Fruit fly (Drosophila melanogaster) whole organism, embryonic: ENCODE results near the gene CG42307.
A peak's percentile ranks its signal among the peaks of the same experiment; 100 is the strongest.

Experiments used
- B-H2 ChIP-seq: fragments of 200-800 bp; sonication (Bioruptor generic); optimal IDR thresholded peaks from 2 replicates; lab custom pipeline; 2018; ENCODE audit warnings: missing biosample characterization, mild to moderate bottlenecking, missing genetic modification characterization
- Bteb2 ChIP-seq: fragments of 200-800 bp; sonication (Bioruptor generic); optimal IDR thresholded peaks from 2 replicates; lab custom pipeline; 2016; ENCODE audit warnings: missing biosample characterization, missing genetic modification characterization
- CG11504 ChIP-seq: fragments of 200-800 bp; sonication (Bioruptor generic); optimal IDR thresholded peaks from 3 replicates; lab custom pipeline; 2019; ENCODE audit warnings: missing biosample characterization, mild to moderate bottlenecking, missing genetic modification characterization, moderate library complexity
- CG11695 ChIP-seq: fragments of 200-800 bp; sonication (Bioruptor generic); IDR thresholded peaks from 3 replicates; pipeline ENCODE4 v1.3.6; 2022; ENCODE audit warnings: missing biosample characterization, missing genetic modification characterization
- CG11696 ChIP-seq: fragments of 200-800 bp; sonication (Bioruptor generic); IDR thresholded peaks from 2 replicates; pipeline ENCODE4 v1.3.6; 2022; ENCODE audit warnings: missing biosample characterization, missing genetic modification characterization
- CG12391 ChIP-seq: fragments of 200-800 bp; sonication (Bioruptor generic); optimal IDR thresholded peaks from 3 replicates; lab custom pipeline; 2018; ENCODE audit warnings: missing biosample characterization, mild to moderate bottlenecking, missing genetic modification characterization, moderate library complexity
- CG12744 ChIP-seq: fragments of 200-800 bp; sonication (Bioruptor generic); optimal IDR thresholded peaks from 2 replicates; lab custom pipeline; 2016; ENCODE audit warnings: missing biosample characterization, missing genetic modification characterization
- CG12942 ChIP-seq: fragments of 200-800 bp; sonication (Bioruptor generic); optimal IDR thresholded peaks from 3 replicates; lab custom pipeline; 2016; ENCODE audit warnings: missing biosample characterization, missing genetic modification characterization
- CG13624 ChIP-seq: fragments of 200-800 bp; sonication (Bioruptor generic); optimal IDR thresholded peaks from 2 replicates; lab custom pipeline; 2016; ENCODE audit warnings: missing biosample characterization, missing genetic modification characterization
- CG15011 ChIP-seq: fragments of 200-800 bp; sonication (Bioruptor generic); optimal IDR thresholded peaks from 3 replicates; lab custom pipeline; 2018; ENCODE audit warnings: missing biosample characterization, mild to moderate bottlenecking, missing genetic modification characterization
- CG15073 ChIP-seq: fragments of 200-800 bp; sonication (Bioruptor generic); optimal IDR thresholded peaks from 2 replicates; lab custom pipeline; 2016; ENCODE audit warnings: missing biosample characterization, missing genetic modification characterization
- CG15696 ChIP-seq: fragments of 200-800 bp; sonication (Bioruptor generic); optimal IDR thresholded peaks from 2 replicates; lab custom pipeline; 2019; ENCODE audit warnings: missing biosample characterization, mild to moderate bottlenecking, missing genetic modification characterization, moderate library complexity
- CG1647 ChIP-seq: fragments of 200-800 bp; sonication (Bioruptor generic); optimal IDR thresholded peaks from 3 replicates; lab custom pipeline; 2016; ENCODE audit warnings: missing biosample characterization, missing genetic modification characterization
- CG17385 ChIP-seq: fragments of 200-800 bp; sonication (Bioruptor generic); optimal IDR thresholded peaks from 3 replicates; lab custom pipeline; 2018; ENCODE audit warnings: missing biosample characterization, mild to moderate bottlenecking, missing genetic modification characterization
- CG18011 ChIP-seq: fragments of 200-800 bp; sonication (Bioruptor generic); optimal IDR thresholded peaks from 2 replicates; lab custom pipeline; 2017; ENCODE audit warnings: missing biosample characterization, missing genetic modification characterization, mild to moderate bottlenecking, moderate library complexity, missing genotype
- CG2116 ChIP-seq: fragments of 200-800 bp; sonication (Bioruptor generic); optimal IDR thresholded peaks from 3 replicates; lab custom pipeline; 2018; ENCODE audit warnings: missing biosample characterization, mild to moderate bottlenecking, missing genetic modification characterization
- CG3847 ChIP-seq: fragments of 200-800 bp; sonication (Bioruptor generic); IDR thresholded peaks from 2 replicates; pipeline ENCODE4 v1.3.6; 2022; ENCODE audit warnings: missing biosample characterization, missing genetic modification characterization
- CG4820 ChIP-seq: fragments of 200-800 bp; sonication (Bioruptor generic); optimal IDR thresholded peaks from 3 replicates; lab custom pipeline; 2016; ENCODE audit warnings: missing biosample characterization, missing genetic modification characterization
- CG6813 ChIP-seq: fragments of 200-800 bp; sonication (Bioruptor generic); optimal IDR thresholded peaks from 2 replicates; lab custom pipeline; 2017; ENCODE audit warnings: missing biosample characterization, missing genetic modification characterization, mild to moderate bottlenecking, moderate library complexity, missing genetic modification reagents
- CG6854 ChIP-seq: fragments of 200-800 bp; sonication (Bioruptor generic); optimal IDR thresholded peaks from 3 replicates; lab custom pipeline; 2017; ENCODE audit warnings: missing biosample characterization, mild to moderate bottlenecking, missing genetic modification characterization
- CG7357 ChIP-seq: fragments of 200-800 bp; sonication (Bioruptor generic); IDR thresholded peaks from 3 replicates; pipeline ENCODE4 v1.3.6; 2022; ENCODE audit warnings: missing biosample characterization, missing genetic modification characterization
- CG7839 ChIP-seq: fragments of 200-800 bp; sonication (Bioruptor generic); optimal IDR thresholded peaks from 3 replicates; lab custom pipeline; 2018; ENCODE audit warnings: missing biosample characterization, mild to moderate bottlenecking, missing genetic modification characterization, moderate library complexity
- CG7928 ChIP-seq: fragments of 200-800 bp; sonication (Bioruptor generic); optimal IDR thresholded peaks from 2 replicates; lab custom pipeline; 2017; ENCODE audit warnings: missing biosample characterization, mild to moderate bottlenecking, missing genetic modification characterization
- CG9437 ChIP-seq: fragments of 200-800 bp; sonication (Bioruptor generic); optimal IDR thresholded peaks from 2 replicates; lab custom pipeline; 2018; ENCODE audit warnings: missing biosample characterization, mild to moderate bottlenecking, missing genetic modification characterization
- CkIIα-i1 ChIP-seq: fragments of 200-800 bp; sonication (Bioruptor generic); IDR thresholded peaks from 2 replicates; pipeline ENCODE4 v1.3.6; 2022; ENCODE audit warnings: missing biosample characterization, missing genetic modification characterization
- CoRest ChIP-seq: fragments of 200-800 bp; sonication (Bioruptor generic); optimal IDR thresholded peaks from 3 replicates; lab custom pipeline; 2018; ENCODE audit warnings: missing biosample characterization, mild to moderate bottlenecking, missing genetic modification characterization, moderate library complexity
- D19A ChIP-seq: fragments of 200-800 bp; optimal IDR thresholded peaks from 3 replicates; lab custom pipeline; 2019; ENCODE audit warnings: missing biosample characterization, mild to moderate bottlenecking, missing genetic modification characterization, moderate library complexity
- D19B ChIP-seq: fragments of 200-800 bp; sonication (Bioruptor generic); optimal IDR thresholded peaks from 2 replicates; lab custom pipeline; 2017; ENCODE audit warnings: missing biosample characterization, mild to moderate bottlenecking, missing genetic modification characterization
- Dip3 ChIP-seq: fragments of 200-800 bp; sonication (Bioruptor generic); optimal IDR thresholded peaks from 3 replicates; lab custom pipeline; 2016; ENCODE audit warnings: missing biosample characterization, missing genetic modification characterization
- Gug ChIP-seq: fragments of 200-800 bp; sonication (Bioruptor generic); IDR thresholded peaks from 4 replicates; pipeline ENCODE4 v1.3.6; 2022; ENCODE audit warnings: missing biosample characterization, missing genetic modification characterization
- Hey ChIP-seq: fragments of 200-800 bp; sonication (Bioruptor generic); optimal IDR thresholded peaks from 3 replicates; lab custom pipeline; 2018; ENCODE audit warnings: missing biosample characterization, mild to moderate bottlenecking, missing genetic modification characterization
- MBD-R2 ChIP-seq: fragments of 200-800 bp; sonication (Bioruptor generic); IDR thresholded peaks from 2 replicates; pipeline ENCODE4 v1.3.6; 2022; ENCODE audit warnings: missing biosample characterization, missing genetic modification characterization
- Neu2 ChIP-seq: fragments of 200-800 bp; sonication (Bioruptor generic); optimal IDR thresholded peaks from 3 replicates; lab custom pipeline; 2016; ENCODE audit warnings: missing biosample characterization, missing genetic modification characterization, borderline replicate concordance
- Nf-YB ChIP-seq: fragments of 200-800 bp; sonication (Bioruptor generic); optimal IDR thresholded peaks from 3 replicates; lab custom pipeline; 2019; ENCODE audit warnings: missing biosample characterization, mild to moderate bottlenecking, missing genetic modification characterization, moderate library complexity
- Ptx1 ChIP-seq: fragments of 200-800 bp; sonication (Bioruptor generic); IDR thresholded peaks from 2 replicates; pipeline ENCODE4 v1.3.6; 2022; ENCODE audit warnings: missing biosample characterization, missing genetic modification characterization
- Sox102F ChIP-seq: fragments of 200-800 bp; sonication (Bioruptor generic); optimal IDR thresholded peaks from 2 replicates; lab custom pipeline; 2018; ENCODE audit warnings: missing biosample characterization, mild to moderate bottlenecking, missing genetic modification characterization, moderate library complexity
- ac ChIP-seq: fragments of 200-800 bp; sonication (Bioruptor generic); optimal IDR thresholded peaks from 3 replicates; lab custom pipeline; 2017; ENCODE audit warnings: missing biosample characterization, mild to moderate bottlenecking, missing genetic modification characterization
- al ChIP-seq: fragments of 200-800 bp; sonication (Bioruptor generic); IDR thresholded peaks from 2 replicates; pipeline ENCODE4 v1.3.6; 2022; ENCODE audit warnings: missing biosample characterization, missing genetic modification characterization
- amos ChIP-seq: fragments of 200-800 bp; sonication (Bioruptor generic); IDR thresholded peaks from 2 replicates; pipeline ENCODE4 v1.3.6; 2022; ENCODE audit warnings: missing biosample characterization, missing genetic modification characterization; ENCODE audit not compliant: partially characterized antibody
- aop ChIP-seq: fragments of 200-800 bp; sonication (Bioruptor generic); IDR thresholded peaks from 2 replicates; pipeline ENCODE4 v1.3.6; 2022; ENCODE audit warnings: missing biosample characterization, missing genetic modification characterization
- bbx ChIP-seq: fragments of 200-800 bp; sonication (Bioruptor generic); IDR thresholded peaks from 2 replicates; pipeline ENCODE4 v1.3.6; 2022; ENCODE audit warnings: missing biosample characterization, missing genetic modification characterization; ENCODE audit not compliant: partially characterized antibody
- danr ChIP-seq: fragments of 200-800 bp; sonication (Bioruptor generic); IDR thresholded peaks from 2 replicates; pipeline ENCODE4 v1.3.6; 2022; ENCODE audit warnings: missing biosample characterization, missing genetic modification characterization
- gem ChIP-seq: fragments of 200-800 bp; sonication (Bioruptor generic); optimal IDR thresholded peaks from 2 replicates; lab custom pipeline; 2019; ENCODE audit warnings: missing biosample characterization, mild to moderate bottlenecking, missing genetic modification characterization, moderate library complexity
- grn ChIP-seq: fragments of 200-800 bp; sonication (Bioruptor generic); optimal IDR thresholded peaks from 3 replicates; lab custom pipeline; 2017; ENCODE audit warnings: missing biosample characterization, missing genetic modification characterization
- gsb ChIP-seq: fragments of 200-800 bp; sonication (Bioruptor generic); IDR thresholded peaks from 2 replicates; pipeline ENCODE4 v1.3.6; 2022; ENCODE audit warnings: missing biosample characterization, missing genetic modification characterization
- kni ChIP-seq: fragments of 200-800 bp; sonication (Bioruptor generic); optimal IDR thresholded peaks from 3 replicates; lab custom pipeline; 2017; ENCODE audit warnings: mild to moderate bottlenecking, missing biosample characterization, missing genetic modification reagents, missing genetic modification characterization
- lab ChIP-seq: fragments of 200-800 bp; sonication (Bioruptor generic); optimal IDR thresholded peaks from 3 replicates; lab custom pipeline; 2017; ENCODE audit warnings: missing biosample characterization, missing genetic modification characterization, mild to moderate bottlenecking, moderate library complexity, missing genetic modification reagents
- peb ChIP-seq: fragments of 200-800 bp; sonication (Bioruptor generic); IDR thresholded peaks from 2 replicates; pipeline ENCODE4 v1.3.6; 2022; ENCODE audit warnings: missing biosample characterization, missing genetic modification characterization
- tio ChIP-seq: fragments of 200-800 bp; sonication (Bioruptor generic); optimal IDR thresholded peaks from 2 replicates; lab custom pipeline; 2017; ENCODE audit warnings: missing biosample characterization, missing genetic modification characterization, inconsistent platforms
- zen2 ChIP-seq: fragments of 200-800 bp; sonication (Bioruptor generic); IDR thresholded peaks from 3 replicates; pipeline ENCODE4 v1.3.6; 2022; ENCODE audit warnings: missing biosample characterization, missing genetic modification characterization; ENCODE audit not compliant: partially characterized antibody

Gene CG42307

dm6 chr3L:7344965-7345427 is 16.1 kb downstream of the CG42307 start, which contains the start of gene Cln7 (continued):
- TF ChIP-seq CG7839 (tag; lab: Kevin White, UChicago) (peak; percentile 25), gem (tag; lab: Kevin White, UChicago) (no peak), CG15696 (tag; lab: Kevin White, UChicago) (no peak), CG12391 (tag; lab: Kevin White, UChicago) (peak; percentile 12), CG13624 (peak; percentile 9), D19A (tag; lab: Kevin White, UChicago) (peak; percentile 28), zen2 (GFP tag; lab: Robert Waterston, UW) (no peak), al (GFP tag; lab: Robert Waterston, UW) (no peak), D19B (GFP tag; lab: Kevin White, UChicago) (no peak), MBD-R2 (GFP tag; lab: Robert Waterston, UW) (no peak), CG3847 (GFP tag; lab: Robert Waterston, UW) (no peak), Sox102F (no peak), CG7357 (GFP tag; lab: Robert Waterston, UW) (no peak), CG15011 (no peak), Hey (tag; lab: Kevin White, UChicago) (no peak), gsb (peak; percentile 35; the same call in 1 of the 2 replicates), lab (peak; percentile 59), Dip3 (GFP tag; lab: Kevin White, UChicago) (no peak), kni (GFP tag; lab: Kevin White, UChicago) (peak; percentile 89), CG15073 (no peak), CG6813 (GFP tag; lab: Kevin White, UChicago) (peak; percentile 14), Gug (GFP tag; lab: Robert Waterston, UW) (no peak), CG11696 (GFP tag; lab: Robert Waterston, UW) (no peak), Ptx1 (no peak), peb (GFP tag; lab: Robert Waterston, UW) (no peak), CG4820 (no peak), CG12744 (GFP tag; lab: Kevin White, UChicago) (no peak), CG2116 (peak; percentile 5), CG11695 (GFP tag; lab: Robert Waterston, UW) (0 out of 3 replicates have a peak, but pooled peaks have one; percentile 17), CG11504 (tag; lab: Kevin White, UChicago) (no peak), CG17385 (peak; percentile 53), CG12942 (no peak), CkIIα-i1 (no peak), CoRest (tag; lab: Kevin White, UChicago) (no peak), Nf-YB (GFP tag; lab: Kevin White, UChicago) (peak; percentile 70), amos (GFP tag; lab: Robert Waterston, UW) (peak; percentile 44; the same call in 1 of the 2 replicates), grn (GFP tag; lab: Kevin White, UChicago) (peak; percentile 80), Neu2 (no peak), bbx (GFP tag; lab: Robert Waterston, UW) (peak; percentile 62), CG6854 (peak; percentile 57), CG9437 (GFP tag; lab: Kevin White, UChicago) (no peak), Bteb2 (GFP tag; lab: Kevin White, UChicago) (no peak), CG7928 (GFP tag; lab: Kevin White, UChicago) (no peak), tio (GFP tag; lab: Kevin White, UChicago) (no peak), CG18011 (GFP tag; lab: Kevin White, UChicago) (no peak), danr (GFP tag; lab: Robert Waterston, UW) (no peak), CG1647 (no peak), B-H2 (GFP tag; lab: Kevin White, UChicago) (peak; percentile 65), aop (GFP tag; lab: Robert Waterston, UW) (0 out of 2 replicates have a peak, but pooled peaks have one; percentile 24), ac (GFP tag; lab: Kevin White, UChicago) (peak; percentile 8)
